Worm (Caenorhabditis elegans): ENCODE results near the gene K05F1.6.

K05F1.6 gene

ce11 chrII:5819655-5820054 lies 37.3 kb downstream of the K05F1.6 start (continued):
- peak; percentile 20 for TF ChIP-seq lin-15B (tag; optimal IDR thresholded peaks at IDR 0.05)
- no peak for TF ChIP-seq nfya-1 (tag; optimal IDR thresholded peaks at IDR 0.05; ENCODE audit: insufficient read depth)
- TF ChIP-seq egl-27 (tag; optimal IDR thresholded peaks at IDR 0.05), result no peak
- no peak for TF ChIP-seq daf-12 (tag; optimal IDR thresholded peaks at IDR 0.05)

DNA sequence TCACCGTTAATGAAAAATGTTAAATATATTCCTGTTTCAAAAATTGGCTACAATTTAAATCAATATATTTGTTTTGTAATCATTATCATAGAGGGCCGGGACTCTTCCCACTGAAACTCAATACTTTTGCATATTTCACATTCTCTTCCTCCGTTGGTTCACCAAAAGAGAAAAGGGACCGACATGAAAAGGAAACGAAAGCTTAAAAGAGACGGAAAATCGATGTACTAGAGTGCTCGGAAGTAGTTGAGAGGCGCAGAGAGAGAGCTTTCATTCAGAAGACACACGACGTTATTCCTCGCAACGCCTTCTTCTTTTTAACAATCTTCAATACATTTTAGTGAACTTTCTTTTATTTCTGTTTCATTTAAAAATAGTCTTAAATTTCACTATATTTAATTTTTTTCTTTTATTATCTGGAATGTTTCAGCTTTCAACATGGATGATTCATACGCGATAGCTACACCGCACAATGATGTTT lies 38.0 kb downstream of the K05F1.6 start, which contains the start of gene ehs-1:
ehs-1 (plus strand) TSS at position 431 of the 481 bp plus-strand sequence.
- TF ChIP-seq unc-62 (GFP tag; optimal IDR thresholded peaks at IDR 0.05), result no peak
- TF ChIP-seq elt-3 (tag; optimal IDR thresholded peaks at IDR 0.05), result no peak
- TF ChIP-seq lin-39 (tag; optimal IDR thresholded peaks at IDR 0.05), result peak; percentile 25
- peak; percentile 26 for TF ChIP-seq snpc-4 (tag; optimal IDR thresholded peaks at IDR 0.05)
- TF ChIP-seq lin-15B (tag; optimal IDR thresholded peaks at IDR 0.05), result peak; percentile 8
- TF ChIP-seq ZK546.5 (tag; optimal IDR thresholded peaks at IDR 0.05), result no peak
- peak; percentile 65 for TF ChIP-seq sea-2 (GFP tag; optimal IDR thresholded peaks at IDR 0.05)
- no peak for TF ChIP-seq skn-1 (tag; optimal IDR thresholded peaks at IDR 0.05)
- peak; percentile 43 for TF ChIP-seq nfya-1 (tag; optimal IDR thresholded peaks at IDR 0.05; ENCODE audit: insufficient read depth)
- TF ChIP-seq nhr-25 (tag; optimal IDR thresholded peaks at IDR 0.05), result no peak
- TF ChIP-seq nhr-12 (tag; optimal IDR thresholded peaks at IDR 0.05), result no peak
- TF ChIP-seq lsy-12 (tag; optimal IDR thresholded peaks at IDR 0.05), result no peak

DNA sequence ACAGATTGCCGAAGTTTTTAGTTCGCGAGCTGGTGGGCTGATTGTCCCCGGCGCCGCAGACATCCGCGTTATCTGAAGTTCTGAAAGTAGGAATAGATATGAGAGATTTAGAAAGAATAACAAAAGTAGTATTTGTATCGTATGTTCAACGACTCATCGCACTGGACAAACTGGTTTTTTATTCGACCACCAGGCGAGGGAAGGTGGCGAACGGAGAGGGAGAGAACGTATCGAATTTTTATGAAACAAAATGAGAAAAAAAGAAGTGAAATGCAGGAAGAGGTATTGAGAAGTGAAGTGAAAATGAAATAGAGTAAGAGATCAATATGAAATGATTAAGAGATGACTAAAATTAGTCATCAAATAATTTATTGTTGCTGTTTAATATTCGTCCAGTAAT lies 45.0 kb downstream of the K05F1.6 start, which contains the start of gene tbc-2:
tbc-2 (minus strand) TSS at position 80 of the 400 bp plus-strand sequence.
- TF ChIP-seq nhr-237 (tag; optimal IDR thresholded peaks at IDR 0.05) (no peak), jun-1 (tag; optimal IDR thresholded peaks at IDR 0.05) (no peak), fkh-10 (GFP tag; optimal IDR thresholded peaks at IDR 0.05) (no peak), nhr-76 (tag; optimal IDR thresholded peaks at IDR 0.05) (no peak), skn-1 (tag; optimal IDR thresholded peaks at IDR 0.05) (no peak), ceh-82 (tag; optimal IDR thresholded peaks at IDR 0.05) (no peak), nhr-25 (tag; optimal IDR thresholded peaks at IDR 0.05) (peak; percentile 23), unc-39 (tag; optimal IDR thresholded peaks at IDR 0.05) (no peak), elt-1 (tag; optimal IDR thresholded peaks at IDR 0.05) (no peak), nhr-23 (tag; optimal IDR thresholded peaks at IDR 0.05) (peak; percentile 37)

DNA sequence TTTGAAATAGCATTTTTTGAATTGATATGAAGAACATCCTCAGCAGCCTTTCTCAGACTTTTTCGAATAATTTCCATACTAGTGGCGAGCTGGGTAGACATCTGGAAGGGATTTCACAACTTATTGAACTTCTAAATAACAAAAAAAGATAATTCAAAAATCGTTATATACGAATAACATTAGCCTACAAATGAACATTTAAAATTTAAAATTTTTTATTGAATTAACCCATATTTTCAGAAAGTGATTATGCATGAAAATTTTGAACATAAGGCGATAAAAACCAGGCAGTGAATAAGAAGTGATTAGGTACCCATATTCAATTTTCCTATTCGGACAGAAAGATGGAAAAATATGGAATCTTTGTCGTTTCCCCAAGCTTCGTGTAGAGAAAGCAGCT lies 46.2 kb downstream of the K05F1.6 start, which contains the start of gene ZK1248.11:
ZK1248.11 (minus strand) TSS at position 101 of the 400 bp plus-strand sequence.
- TF ChIP-seq fkh-10 (GFP tag; optimal IDR thresholded peaks at IDR 0.05) (no peak), nfya-1 (tag; optimal IDR thresholded peaks at IDR 0.05; ENCODE audit: insufficient read depth) (no peak), sea-2 (GFP tag; optimal IDR thresholded peaks at IDR 0.05) (no peak), nhr-28 (tag; optimal IDR thresholded peaks at IDR 0.05) (no peak), nhr-237 (tag; optimal IDR thresholded peaks at IDR 0.05) (no peak), R02D3.7 (tag; optimal IDR thresholded peaks at IDR 0.05) (no peak), pqm-1 (tag; optimal IDR thresholded peaks at IDR 0.05) (no peak), egl-27 (tag; optimal IDR thresholded peaks at IDR 0.05) (no peak), ztf-11 (tag; optimal IDR thresholded peaks at IDR 0.05) (no peak), elt-1 (tag; optimal IDR thresholded peaks at IDR 0.05) (no peak), ama-1 (optimal IDR thresholded peaks at IDR 0.05) (no peak), eor-1 (tag; optimal IDR thresholded peaks at IDR 0.05) (no peak), ceh-16 (tag; optimal IDR thresholded peaks at IDR 0.05) (no peak), nhr-25 (tag; optimal IDR thresholded peaks at IDR 0.05) (no peak), lin-15B (tag; optimal IDR thresholded peaks at IDR 0.05) (no peak), nhr-12 (tag; optimal IDR thresholded peaks at IDR 0.05) (no peak), lin-39 (tag; optimal IDR thresholded peaks at IDR 0.05) (no peak)

DNA sequence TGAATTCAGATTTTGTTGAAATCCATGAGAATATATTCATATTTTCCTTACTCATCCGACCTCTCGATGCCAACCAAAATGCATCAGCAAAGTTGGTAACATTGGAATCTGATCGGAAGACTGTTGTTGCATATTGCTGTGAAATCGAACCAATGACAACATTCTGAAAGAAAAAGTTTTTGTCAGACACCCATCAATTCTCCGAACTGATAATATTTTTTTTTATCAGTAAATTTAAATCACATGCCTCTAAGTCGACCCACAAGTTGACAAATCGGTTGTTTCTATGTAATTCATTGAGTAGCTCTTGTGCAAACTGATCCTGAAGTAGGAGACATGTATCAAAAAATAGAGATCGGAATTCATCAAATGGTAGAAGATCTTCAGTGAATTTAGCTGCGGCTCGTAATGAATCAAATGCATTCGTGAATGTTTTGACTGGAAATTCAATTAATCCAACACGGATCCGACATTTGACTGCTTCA lies 47.7 kb downstream of the K05F1.6 start, which contains the start of gene col-74:
col-74 (plus strand) TSS at position 435 of the 485 bp plus-strand sequence.
- peak; percentile 74 for TF ChIP-seq elt-2 (tag; optimal IDR thresholded peaks at IDR 0.05)
- no peak for TF ChIP-seq ama-1 (optimal IDR thresholded peaks at IDR 0.05)
- no peak for TF ChIP-seq unc-62 (GFP tag; optimal IDR thresholded peaks at IDR 0.05)
- no peak for TF ChIP-seq nhr-76 (tag; optimal IDR thresholded peaks at IDR 0.05)
- no peak for TF ChIP-seq lin-39 (tag; optimal IDR thresholded peaks at IDR 0.05)
- no peak for TF ChIP-seq skn-1 (tag; optimal IDR thresholded peaks at IDR 0.05)
- no peak for TF ChIP-seq ceh-16 (tag; optimal IDR thresholded peaks at IDR 0.05)
- no peak for TF ChIP-seq eor-1 (tag; optimal IDR thresholded peaks at IDR 0.05)
- TF ChIP-seq ztf-11 (tag; optimal IDR thresholded peaks at IDR 0.05), result no peak
- TF ChIP-seq lin-15B (tag; optimal IDR thresholded peaks at IDR 0.05), result no peak
- TF ChIP-seq mdl-1 (tag; optimal IDR thresholded peaks at IDR 0.05), result no peak
- TF ChIP-seq pqm-1 (tag; optimal IDR thresholded peaks at IDR 0.05), result peak; percentile 56
- no peak for TF ChIP-seq nhr-28 (tag; optimal IDR thresholded peaks at IDR 0.05)
- no peak for TF ChIP-seq egl-5 (tag; optimal IDR thresholded peaks at IDR 0.05)
